Fruit fly (Drosophila melanogaster) whole organism, prepupa: Measurements from ENCODE around the gene CG12523.
A peak's percentile ranks its signal among the peaks of the same experiment; 100 is the strongest.

ENCODE experiments used
- Blimp-1 ChIP-seq: fragments of 200-800 bp; sonication (Bioruptor generic); optimal IDR thresholded peaks from 3 replicates; lab custom pipeline; 2017; ENCODE audit warnings: missing biosample characterization, missing genetic modification characterization, mild to moderate bottlenecking, moderate library complexity, missing genetic modification reagents
- CG10631 ChIP-seq: fragments of 200-800 bp; sonication (Bioruptor generic); optimal IDR thresholded peaks from 2 replicates; lab custom pipeline; 2016; ENCODE audit warnings: missing biosample characterization, missing genetic modification characterization
- CG10669 ChIP-seq: fragments of 200-800 bp; sonication (Bioruptor generic); optimal IDR thresholded peaks from 3 replicates; lab custom pipeline; 2018; ENCODE audit warnings: missing biosample characterization, mild to moderate bottlenecking, missing genetic modification characterization, moderate library complexity
- CG11294 ChIP-seq: fragments of 200-800 bp; sonication (Bioruptor generic); IDR thresholded peaks from 2 replicates; pipeline ENCODE4 v1.3.6; 2022; ENCODE audit warnings: missing biosample characterization, missing genetic modification characterization
- CG11762 ChIP-seq: fragments of 200-800 bp; sonication (Bioruptor generic); optimal IDR thresholded peaks from 3 replicates; lab custom pipeline; 2016; ENCODE audit warnings: missing biosample characterization, missing genetic modification characterization; ENCODE audit not compliant: insufficient read depth
- CG11902 ChIP-seq: fragments of 200-800 bp; sonication (Bioruptor generic); optimal IDR thresholded peaks from 3 replicates; lab custom pipeline; 2016; ENCODE audit warnings: missing biosample characterization, missing genetic modification characterization
- CG15336 ChIP-seq: fragments of 200-800 bp; sonication (Bioruptor generic); IDR thresholded peaks from 2 replicates; pipeline ENCODE4 v1.3.6; 2022; ENCODE audit warnings: missing biosample characterization, missing genetic modification characterization
- CG1621 ChIP-seq: fragments of 200-800 bp; sonication (Bioruptor generic); optimal IDR thresholded peaks from 3 replicates; lab custom pipeline; 2018; ENCODE audit warnings: missing biosample characterization, mild to moderate bottlenecking, missing genetic modification characterization
- CG16779 ChIP-seq: fragments of 200-800 bp; sonication (Bioruptor generic); optimal IDR thresholded peaks from 3 replicates; lab custom pipeline; 2017; ENCODE audit warnings: missing biosample characterization, mild to moderate bottlenecking, missing genetic modification characterization
- CG32006 ChIP-seq: fragments of 200-800 bp; sonication (Bioruptor generic); optimal IDR thresholded peaks from 3 replicates; lab custom pipeline; 2017; ENCODE audit warnings: missing biosample characterization, mild to moderate bottlenecking, missing genetic modification characterization
- CG34406 ChIP-seq: fragments of 200-800 bp; sonication (Bioruptor generic); optimal IDR thresholded peaks from 3 replicates; lab custom pipeline; 2016; ENCODE audit warnings: missing biosample characterization, missing genetic modification characterization
- CG4318 ChIP-seq: fragments of 200-800 bp; sonication (Bioruptor generic); optimal IDR thresholded peaks from 3 replicates; lab custom pipeline; 2017; ENCODE audit warnings: missing biosample characterization, mild to moderate bottlenecking, missing genetic modification characterization
- CG6163 ChIP-seq: fragments of 200-800 bp; sonication (Bioruptor generic); IDR thresholded peaks from 3 replicates; pipeline ENCODE4 v1.3.6; 2022; ENCODE audit warnings: missing biosample characterization, missing genetic modification characterization
- CG6276 ChIP-seq: fragments of 200-800 bp; sonication (Bioruptor generic); optimal IDR thresholded peaks from 2 replicates; lab custom pipeline; 2017; ENCODE audit warnings: missing biosample characterization, mild to moderate bottlenecking, missing genetic modification characterization
- CG6792 ChIP-seq: fragments of 200-800 bp; sonication (Bioruptor generic); optimal IDR thresholded peaks from 3 replicates; lab custom pipeline; 2016; ENCODE audit warnings: missing biosample characterization, missing genetic modification characterization
- CG6854 ChIP-seq: fragments of 200-800 bp; sonication (Bioruptor generic); optimal IDR thresholded peaks from 2 replicates; lab custom pipeline; 2017; ENCODE audit warnings: missing biosample characterization, mild to moderate bottlenecking, missing genetic modification characterization
- CG7368 ChIP-seq: fragments of 200-800 bp; sonication (Bioruptor generic); optimal IDR thresholded peaks from 3 replicates; lab custom pipeline; 2016; ENCODE audit warnings: missing biosample characterization, missing genetic modification characterization
- CG8119 ChIP-seq: fragments of 200-800 bp; sonication (Bioruptor generic); IDR thresholded peaks from 3 replicates; pipeline ENCODE4 v1.3.6; 2022; ENCODE audit warnings: missing biosample characterization, missing genetic modification characterization
- CG8319 ChIP-seq: fragments of 200-800 bp; sonication (Bioruptor generic); optimal IDR thresholded peaks from 3 replicates; lab custom pipeline; 2016; ENCODE audit warnings: missing biosample characterization, missing genetic modification characterization
- CG8632 ChIP-seq: fragments of 200-800 bp; sonication (Bioruptor generic); optimal IDR thresholded peaks from 3 replicates; lab custom pipeline; 2016; ENCODE audit warnings: missing biosample characterization, missing genetic modification characterization
- CG9139 ChIP-seq: fragments of 200-800 bp; sonication (Bioruptor generic); optimal IDR thresholded peaks from 3 replicates; lab custom pipeline; 2017; ENCODE audit warnings: missing biosample characterization, mild to moderate bottlenecking, missing genetic modification characterization
- Eip75B ChIP-seq: fragments of 200-800 bp; sonication (Bioruptor generic); optimal IDR thresholded peaks from 3 replicates; lab custom pipeline; 2016; ENCODE audit warnings: missing biosample characterization, missing genetic modification characterization
- Eip78C ChIP-seq: fragments of 200-800 bp; sonication (Bioruptor generic); peaks from one replicate; lab custom pipeline; 2016; ENCODE audit warnings: missing biosample characterization, missing genetic modification characterization
- Eip93F ChIP-seq: fragments of 200-800 bp; sonication (Bioruptor generic); optimal IDR thresholded peaks from 2 replicates; lab custom pipeline; 2016; ENCODE audit warnings: missing biosample characterization, mild to moderate bottlenecking, missing genetic modification characterization
- Ets96B ChIP-seq: fragments of 200-800 bp; optimal IDR thresholded peaks from 2 replicates; lab custom pipeline; 2019; ENCODE audit warnings: missing biosample characterization, mild to moderate bottlenecking, missing genetic modification characterization, moderate library complexity
- Hr38 ChIP-seq: sonication (Bioruptor generic); optimal IDR thresholded peaks from 2 replicates; lab custom pipeline; 2016; ENCODE audit warnings: missing biosample characterization, missing genetic modification characterization
- Hr39 ChIP-seq: fragments of 200-800 bp; sonication (Bioruptor generic); optimal IDR thresholded peaks from 2 replicates; lab custom pipeline; 2016; ENCODE audit warnings: missing biosample characterization, missing genetic modification characterization
- Hr4 ChIP-seq: fragments of 200-800 bp; sonication (Bioruptor generic); optimal IDR thresholded peaks from 3 replicates; lab custom pipeline; 2016; ENCODE audit warnings: missing biosample characterization, missing genetic modification characterization
- Lpt ChIP-seq: fragments of 200-800 bp; sonication (Bioruptor generic); optimal IDR thresholded peaks from 3 replicates; lab custom pipeline; 2016; ENCODE audit warnings: missing biosample characterization, missing genetic modification characterization
- OdsH ChIP-seq: fragments of 200-800 bp; sonication (Bioruptor generic); optimal IDR thresholded peaks from 3 replicates; lab custom pipeline; 2016; ENCODE audit warnings: missing biosample characterization, missing genetic modification characterization
- Smox ChIP-seq: fragments of 200-800 bp; sonication (Bioruptor generic); optimal IDR thresholded peaks from 3 replicates; lab custom pipeline; 2016; ENCODE audit warnings: missing biosample characterization, missing genetic modification characterization
- Sox102F ChIP-seq: fragments of 200-800 bp; sonication (Bioruptor generic); optimal IDR thresholded peaks from 2 replicates; lab custom pipeline; 2016; ENCODE audit warnings: missing biosample characterization, mild to moderate bottlenecking, missing genetic modification characterization
- Sox14 ChIP-seq: fragments of 200-800 bp; sonication (Bioruptor generic); optimal IDR thresholded peaks from 3 replicates; lab custom pipeline; 2016; ENCODE audit warnings: missing biosample characterization, missing genetic modification characterization
- Sox15 ChIP-seq: fragments of 200-800 bp; sonication (Bioruptor generic); optimal IDR thresholded peaks from 3 replicates; lab custom pipeline; 2016; ENCODE audit warnings: missing biosample characterization, missing genetic modification characterization
- achi ChIP-seq: fragments of 200-800 bp; sonication (Bioruptor generic); optimal IDR thresholded peaks from 3 replicates; lab custom pipeline; 2016; ENCODE audit warnings: missing biosample characterization, missing genetic modification characterization
- acj6 ChIP-seq: fragments of 200-800 bp; sonication (Bioruptor generic); optimal IDR thresholded peaks from 3 replicates; lab custom pipeline; 2016; ENCODE audit warnings: missing biosample characterization, missing genetic modification characterization
- cyc ChIP-seq: fragments of 200-800 bp; sonication (Bioruptor generic); optimal IDR thresholded peaks from 3 replicates; lab custom pipeline; 2016; ENCODE audit warnings: missing biosample characterization, missing genetic modification characterization
- dac ChIP-seq: fragments of 200-800 bp; sonication (Bioruptor generic); optimal IDR thresholded peaks from 2 replicates; lab custom pipeline; 2017; ENCODE audit warnings: missing biosample characterization, mild to moderate bottlenecking, missing genetic modification characterization
- dsx ChIP-seq: fragments of 200-800 bp; optimal IDR thresholded peaks from 3 replicates; lab custom pipeline; 2019; ENCODE audit warnings: missing biosample characterization, mild to moderate bottlenecking, missing genetic modification characterization, moderate library complexity; ENCODE audit not compliant: poor library complexity, severe bottlenecking
- eg ChIP-seq: fragments of 200-800 bp; sonication (Bioruptor generic); IDR thresholded peaks from 3 replicates; pipeline ENCODE4 v1.3.6; 2022; ENCODE audit warnings: missing biosample characterization, missing genetic modification characterization
- esn ChIP-seq: fragments of 200-800 bp; sonication (Bioruptor generic); optimal IDR thresholded peaks from 2 replicates; lab custom pipeline; 2016; ENCODE audit warnings: missing biosample characterization, mild to moderate bottlenecking, missing genetic modification characterization, moderate library complexity
- fd59A ChIP-seq: fragments of 200-800 bp; sonication (Bioruptor generic); optimal IDR thresholded peaks from 2 replicates; lab custom pipeline; 2017; ENCODE audit warnings: missing biosample characterization, mild to moderate bottlenecking, missing genetic modification characterization, missing genetic modification reagents
- fd85E ChIP-seq: fragments of 200-800 bp; sonication (Bioruptor generic); optimal IDR thresholded peaks from 3 replicates; lab custom pipeline; 2016; ENCODE audit warnings: missing biosample characterization, missing genetic modification characterization
- fkh ChIP-seq: fragments of 200-800 bp; sonication (Bioruptor generic); optimal IDR thresholded peaks from 3 replicates; lab custom pipeline; 2017; ENCODE audit warnings: missing biosample characterization, mild to moderate bottlenecking, missing genetic modification characterization, moderate library complexity
- lz ChIP-seq: fragments of 200-800 bp; sonication (Bioruptor generic); optimal IDR thresholded peaks from 3 replicates; lab custom pipeline; 2016; ENCODE audit warnings: missing biosample characterization, missing genetic modification characterization
- net ChIP-seq: fragments of 200-800 bp; sonication (Bioruptor generic); optimal IDR thresholded peaks from 3 replicates; lab custom pipeline; 2016; ENCODE audit warnings: missing biosample characterization, missing genetic modification characterization
- pdm3 ChIP-seq: fragments of 200-800 bp; sonication (Bioruptor generic); optimal IDR thresholded peaks from 3 replicates; lab custom pipeline; 2016; ENCODE audit warnings: missing biosample characterization, missing genetic modification characterization
- salr ChIP-seq, 2 experiments: fragments of 200-800 bp; sonication (Bioruptor generic); optimal IDR thresholded peaks; 3 replicates each; lab custom pipeline; 2016 to 2018; ENCODE audit warnings: missing biosample characterization in 2 of 2, missing genetic modification characterization in 2 of 2, mild to moderate bottlenecking in 1 of 2
- spab ChIP-seq: fragments of 200-800 bp; sonication (Bioruptor generic); optimal IDR thresholded peaks from 2 replicates; lab custom pipeline; 2017; ENCODE audit warnings: missing biosample characterization, mild to moderate bottlenecking, missing genetic modification characterization, missing genetic modification reagents
- svp ChIP-seq: fragments of 200-800 bp; sonication (Bioruptor generic); peaks from one replicate; lab custom pipeline; 2016; ENCODE audit warnings: missing biosample characterization, missing genetic modification characterization
- topi ChIP-seq: fragments of 200-800 bp; sonication (Bioruptor generic); optimal IDR thresholded peaks from 3 replicates; lab custom pipeline; 2016; ENCODE audit warnings: missing biosample characterization, missing genetic modification characterization
- vri ChIP-seq: fragments of 200-800 bp; sonication (Bioruptor generic); optimal IDR thresholded peaks from 3 replicates; lab custom pipeline; 2016; ENCODE audit warnings: missing biosample characterization, mild to moderate bottlenecking, missing genetic modification characterization

Gene CG12523

dm6 chr3L:10784566-10785003 lies 16.4 kb upstream of the CG12523 start:
- peak; percentile 41 for TF ChIP-seq Smox (GFP tag; lab: Kevin White, UChicago)
- 0 out of 3 replicates have a peak, but pooled peaks have one; percentile 50 for TF ChIP-seq eg (GFP tag; lab: Robert Waterston, UW)
- peak; percentile 71 for TF ChIP-seq esn (GFP tag; lab: Kevin White, UChicago)
- TF ChIP-seq svp, result peak; percentile 93
- no peak for TF ChIP-seq fd85E (GFP tag; lab: Kevin White, UChicago)
- TF ChIP-seq CG1621 (tag; lab: Kevin White, UChicago), result no peak
- TF ChIP-seq CG8632 (GFP tag; lab: Kevin White, UChicago), result peak; percentile 65
- TF ChIP-seq CG8319 (GFP tag; lab: Kevin White, UChicago), result peak; percentile 47
- peak; percentile 36 for TF ChIP-seq Ets96B
- TF ChIP-seq lz (GFP tag; lab: Kevin White, UChicago), result peak; percentile 32
- TF ChIP-seq Lpt (GFP tag; lab: Kevin White, UChicago), result no peak
- TF ChIP-seq Hr4 (GFP tag; lab: Kevin White, UChicago), result peak; percentile 29
- peak; percentile 49 for TF ChIP-seq CG4318 (GFP tag; lab: Kevin White, UChicago)
- TF ChIP-seq Sox102F (GFP tag; lab: Kevin White, UChicago), result peak; percentile 10
- peak; percentile 68; the same call in 2 of the 3 replicates for TF ChIP-seq CG8119 (GFP tag; lab: Robert Waterston, UW)
- peak; percentile 67 for TF ChIP-seq CG15336 (GFP tag; lab: Robert Waterston, UW)
- TF ChIP-seq CG6854, result peak; percentile 28
- TF ChIP-seq salr (GFP tag; optimal IDR thresholded peaks at IDR 0.05; lab: Kevin White, UChicago), result peak; percentile 9 to 31
- no peak for TF ChIP-seq dac
- TF ChIP-seq CG7368 (GFP tag; lab: Kevin White, UChicago), result peak; percentile 54
- TF ChIP-seq CG6163 (GFP tag; lab: Robert Waterston, UW), result peak; percentile 50; the same call in 2 of the 3 replicates
- peak; percentile 44 for TF ChIP-seq Hr39
- no peak for TF ChIP-seq vri (GFP tag; lab: Kevin White, UChicago)
- peak; percentile 71 for TF ChIP-seq CG32006 (GFP tag; lab: Kevin White, UChicago)
- TF ChIP-seq achi (GFP tag; lab: Kevin White, UChicago), result peak; percentile 62
- peak; percentile 25 for TF ChIP-seq CG9139 (GFP tag; lab: Kevin White, UChicago)
- peak; percentile 57 for TF ChIP-seq OdsH (GFP tag; lab: Kevin White, UChicago)
- peak; percentile 64 for TF ChIP-seq CG10669 (GFP tag; lab: Kevin White, UChicago)
- peak; percentile 27 for TF ChIP-seq CG11762 (GFP tag; lab: Kevin White, UChicago)
- TF ChIP-seq CG6792 (GFP tag; lab: Kevin White, UChicago), result peak; percentile 47
- peak; percentile 76 for TF ChIP-seq CG34406 (GFP tag; lab: Kevin White, UChicago)
- TF ChIP-seq CG16779, result peak; percentile 4
- peak; percentile 27 for TF ChIP-seq pdm3 (GFP tag; lab: Kevin White, UChicago)
- peak; percentile 31 for TF ChIP-seq Eip75B (GFP tag; lab: Kevin White, UChicago)
- peak; percentile 16 for TF ChIP-seq Sox14 (GFP tag; lab: Kevin White, UChicago)
- TF ChIP-seq cyc (GFP tag; lab: Kevin White, UChicago), result peak; percentile 38
- peak; percentile 31 for TF ChIP-seq CG6276
- peak; percentile 34; the same call in 1 of the 2 replicates for TF ChIP-seq CG11294 (GFP tag; lab: Robert Waterston, UW)
- TF ChIP-seq CG11902, result peak; percentile 43
- no peak for TF ChIP-seq dsx (GFP tag; lab: Kevin White, UChicago)
- peak; percentile 78 for TF ChIP-seq Eip78C (GFP tag; lab: Kevin White, UChicago)
- peak; percentile 24 for TF ChIP-seq topi (GFP tag; lab: Kevin White, UChicago)
- peak; percentile 12 for TF ChIP-seq fd59A
- TF ChIP-seq CG10631 (GFP tag; lab: Kevin White, UChicago), result peak; percentile 69
- peak; percentile 43 for TF ChIP-seq Sox15
- TF ChIP-seq fkh (GFP tag; lab: Kevin White, UChicago), result no peak
- TF ChIP-seq Hr38 (GFP tag; lab: Kevin White, UChicago), result no peak
- peak; percentile 67 for TF ChIP-seq acj6 (GFP tag; lab: Kevin White, UChicago)
- TF ChIP-seq Eip93F (GFP tag; lab: Kevin White, UChicago), result no peak
- TF ChIP-seq spab (GFP tag; lab: Kevin White, UChicago), result peak; percentile 54
- peak; percentile 27 for TF ChIP-seq net
- peak; percentile 46 for TF ChIP-seq Blimp-1 (GFP tag; lab: Kevin White, UChicago)
